Fruit fly (Drosophila melanogaster) whole organism, embryonic: ENCODE measurements around the gene bora.
A peak's percentile ranks its signal among the peaks of the same experiment; 100 is the strongest.

Source experiments
- Aef1 ChIP-seq: fragments of 200-800 bp; sonication (Bioruptor generic); IDR thresholded peaks from 3 replicates; pipeline ENCODE4 v1.3.6; 2022; ENCODE audit warnings: missing biosample characterization, missing genetic modification characterization
- BtbVII ChIP-seq: fragments of 200-800 bp; sonication (Bioruptor generic); optimal IDR thresholded peaks from 3 replicates; lab custom pipeline; 2017; ENCODE audit warnings: missing biosample characterization, mild to moderate bottlenecking, missing genetic modification characterization
- CG10147 ChIP-seq: fragments of 200-800 bp; sonication (Bioruptor generic); optimal IDR thresholded peaks from 2 replicates; lab custom pipeline; 2019; ENCODE audit warnings: missing biosample characterization, mild to moderate bottlenecking, missing genetic modification characterization, moderate library complexity
- CG10366 ChIP-seq: fragments of 200-800 bp; sonication (Bioruptor generic); IDR thresholded peaks from 2 replicates; pipeline ENCODE4 v1.3.6; 2022; ENCODE audit warnings: missing biosample characterization, missing genetic modification characterization
- CG12104 ChIP-seq: fragments of 200-800 bp; sonication (Bioruptor generic); optimal IDR thresholded peaks from 3 replicates; lab custom pipeline; 2016; ENCODE audit warnings: missing biosample characterization, missing genetic modification characterization
- CG12769 ChIP-seq: fragments of 200-800 bp; sonication (Bioruptor generic); optimal IDR thresholded peaks from 2 replicates; lab custom pipeline; 2019; ENCODE audit warnings: missing biosample characterization, mild to moderate bottlenecking, missing genetic modification characterization, moderate library complexity
- CG15696 ChIP-seq: fragments of 200-800 bp; sonication (Bioruptor generic); optimal IDR thresholded peaks from 2 replicates; lab custom pipeline; 2019; ENCODE audit warnings: missing biosample characterization, mild to moderate bottlenecking, missing genetic modification characterization, moderate library complexity
- CG16779 ChIP-seq: fragments of 200-800 bp; sonication (Bioruptor generic); IDR thresholded peaks from 2 replicates; pipeline ENCODE4 v1.3.6; 2022; ENCODE audit warnings: missing biosample characterization, missing genetic modification characterization
- CG2120 ChIP-seq: fragments of 200-800 bp; sonication (Bioruptor generic); optimal IDR thresholded peaks from 3 replicates; lab custom pipeline; 2016; ENCODE audit warnings: missing biosample characterization, missing genetic modification characterization
- CG2199 ChIP-seq: fragments of 200-800 bp; sonication (Bioruptor generic); IDR thresholded peaks from 3 replicates; pipeline ENCODE4 v1.3.6; 2022; ENCODE audit warnings: missing biosample characterization, missing genetic modification characterization
- CG30403 ChIP-seq: fragments of 200-800 bp; sonication (Bioruptor generic); optimal IDR thresholded peaks from 3 replicates; lab custom pipeline; 2016; ENCODE audit warnings: missing biosample characterization, missing genetic modification characterization
- CG34422 ChIP-seq: fragments of 200-800 bp; sonication (Bioruptor generic); IDR thresholded peaks from 3 replicates; pipeline ENCODE4 v1.3.6; 2022; ENCODE audit warnings: missing biosample characterization, missing genetic modification characterization
- CG3847 ChIP-seq: fragments of 200-800 bp; sonication (Bioruptor generic); IDR thresholded peaks from 2 replicates; pipeline ENCODE4 v1.3.6; 2022; ENCODE audit warnings: missing biosample characterization, missing genetic modification characterization
- CG4820 ChIP-seq: fragments of 200-800 bp; sonication (Bioruptor generic); optimal IDR thresholded peaks from 3 replicates; lab custom pipeline; 2016; ENCODE audit warnings: missing biosample characterization, missing genetic modification characterization
- CG5245 ChIP-seq: fragments of 200-800 bp; sonication (Bioruptor generic); optimal IDR thresholded peaks from 3 replicates; lab custom pipeline; 2016; ENCODE audit warnings: missing biosample characterization, missing genetic modification characterization
- CG7928 ChIP-seq: fragments of 200-800 bp; sonication (Bioruptor generic); optimal IDR thresholded peaks from 2 replicates; lab custom pipeline; 2017; ENCODE audit warnings: missing biosample characterization, mild to moderate bottlenecking, missing genetic modification characterization
- CG8089 ChIP-seq: fragments of 200-800 bp; sonication (Bioruptor generic); optimal IDR thresholded peaks from 3 replicates; lab custom pipeline; 2016; ENCODE audit warnings: missing biosample characterization, missing genetic modification characterization
- CG8944 ChIP-seq: fragments of 200-800 bp; sonication (Bioruptor generic); optimal IDR thresholded peaks from 3 replicates; lab custom pipeline; 2016; ENCODE audit warnings: missing biosample characterization, missing genetic modification characterization
- Chrac-16 ChIP-seq: fragments of 200-800 bp; sonication (Bioruptor generic); optimal IDR thresholded peaks from 3 replicates; lab custom pipeline; 2016; ENCODE audit warnings: missing biosample characterization, missing genetic modification characterization
- CkIIα-i1 ChIP-seq: fragments of 200-800 bp; sonication (Bioruptor generic); IDR thresholded peaks from 2 replicates; pipeline ENCODE4 v1.3.6; 2022; ENCODE audit warnings: missing biosample characterization, missing genetic modification characterization
- CoRest ChIP-seq: fragments of 200-800 bp; sonication (Bioruptor generic); optimal IDR thresholded peaks from 3 replicates; lab custom pipeline; 2018; ENCODE audit warnings: missing biosample characterization, mild to moderate bottlenecking, missing genetic modification characterization, moderate library complexity
- Dbx ChIP-seq: fragments of 200-800 bp; sonication (Bioruptor generic); IDR thresholded peaks from 3 replicates; pipeline ENCODE4 v1.3.6; 2022; ENCODE audit warnings: missing biosample characterization, missing genetic modification characterization
- Dek ChIP-seq: fragments of 200-800 bp; sonication (Bioruptor generic); optimal IDR thresholded peaks from 3 replicates; lab custom pipeline; 2019; ENCODE audit warnings: missing biosample characterization, mild to moderate bottlenecking, missing genetic modification characterization, moderate library complexity
- Dfd ChIP-seq, 2 experiments: fragments of >200 bp; optimal IDR thresholded peaks; 2 replicates each; lab custom pipeline; 2017; ENCODE audit warnings: missing biosample characterization in 2 of 2, missing genetic modification characterization in 2 of 2
- Dref ChIP-seq: fragments of 200-800 bp; sonication (Bioruptor generic); IDR thresholded peaks from 2 replicates; pipeline ENCODE4 v1.3.6; 2022; ENCODE audit warnings: missing biosample characterization, missing genetic modification characterization
- Fer3 ChIP-seq: fragments of 200-800 bp; sonication (Bioruptor generic); optimal IDR thresholded peaks from 2 replicates; lab custom pipeline; 2018; ENCODE audit warnings: missing biosample characterization, mild to moderate bottlenecking, missing genetic modification characterization, moderate library complexity
- Gug ChIP-seq: fragments of 200-800 bp; sonication (Bioruptor generic); IDR thresholded peaks from 4 replicates; pipeline ENCODE4 v1.3.6; 2022; ENCODE audit warnings: missing biosample characterization, missing genetic modification characterization
- Hand ChIP-seq: fragments of 200-800 bp; sonication (Bioruptor generic); optimal IDR thresholded peaks from 2 replicates; lab custom pipeline; 2017; ENCODE audit warnings: mild to moderate bottlenecking, missing biosample characterization, missing genetic modification reagents, missing genetic modification characterization
- Lhr ChIP-seq: fragments of 200-800 bp; sonication (Bioruptor generic); optimal IDR thresholded peaks from 3 replicates; lab custom pipeline; 2017; ENCODE audit warnings: mild to moderate bottlenecking, missing biosample characterization, missing genetic modification reagents, missing genetic modification characterization
- Mad ChIP-seq: fragments of 200-800 bp; sonication (Bioruptor generic); optimal IDR thresholded peaks from 2 replicates; lab custom pipeline; 2016; ENCODE audit warnings: missing biosample characterization, missing genetic modification characterization
- NK7.1 ChIP-seq: fragments of 200-800 bp; sonication (Bioruptor generic); optimal IDR thresholded peaks from 3 replicates; lab custom pipeline; 2016; ENCODE audit warnings: missing biosample characterization, missing genetic modification characterization
- Neu2 ChIP-seq: fragments of 200-800 bp; sonication (Bioruptor generic); optimal IDR thresholded peaks from 3 replicates; lab custom pipeline; 2016; ENCODE audit warnings: missing biosample characterization, missing genetic modification characterization, borderline replicate concordance
- al ChIP-seq: fragments of 200-800 bp; sonication (Bioruptor generic); IDR thresholded peaks from 2 replicates; pipeline ENCODE4 v1.3.6; 2022; ENCODE audit warnings: missing biosample characterization, missing genetic modification characterization
- ash1 ChIP-seq: fragments of 200-800 bp; sonication (Bioruptor generic); optimal IDR thresholded peaks from 2 replicates; lab custom pipeline; 2018; ENCODE audit warnings: missing biosample characterization, mild to moderate bottlenecking, missing genetic modification characterization
- bsh ChIP-seq, 2 experiments: fragments of 200-800 bp; sonication (Bioruptor generic); optimal IDR thresholded peaks; 2 replicates each; lab custom pipeline; 2017 to 2018; ENCODE audit warnings: mild to moderate bottlenecking in 2 of 2, missing biosample characterization in 2 of 2, missing genetic modification characterization in 2 of 2, moderate library complexity in 1 of 2
- dmrt99B ChIP-seq: fragments of 200-800 bp; sonication (Bioruptor generic); optimal IDR thresholded peaks from 2 replicates; lab custom pipeline; 2018; ENCODE audit warnings: missing biosample characterization, mild to moderate bottlenecking, missing genetic modification characterization, moderate library complexity
- ind ChIP-seq: fragments of 200-800 bp; sonication (Bioruptor generic); optimal IDR thresholded peaks from 3 replicates; lab custom pipeline; 2016; ENCODE audit warnings: missing biosample characterization, missing genetic modification characterization
- jumu ChIP-seq: fragments of 200-800 bp; sonication (Bioruptor generic); optimal IDR thresholded peaks from 3 replicates; lab custom pipeline; 2016; ENCODE audit warnings: missing biosample characterization, missing genetic modification characterization
- kah ChIP-seq: fragments of 200-800 bp; sonication (Bioruptor generic); optimal IDR thresholded peaks from 2 replicates; lab custom pipeline; 2018; ENCODE audit warnings: missing biosample characterization, mild to moderate bottlenecking, missing genetic modification characterization
- lbe ChIP-seq: fragments of 200-800 bp; sonication (Bioruptor generic); optimal IDR thresholded peaks from 2 replicates; lab custom pipeline; 2016; ENCODE audit warnings: missing biosample characterization, mild to moderate bottlenecking, missing genetic modification characterization
- mam ChIP-seq: fragments of 200-800 bp; sonication (Bioruptor generic); optimal IDR thresholded peaks from 3 replicates; lab custom pipeline; 2016; ENCODE audit warnings: missing biosample characterization, missing genetic modification characterization
- pan ChIP-seq, 4 experiments: fragments of >200 bp in 3 of 4; fragments of 200-800 bp in 1 of 4; sonication (Bioruptor generic) in 1 of 4; optimal IDR thresholded peaks in 3 of 4; IDR thresholded peaks in 1 of 4; 2 replicates each; pipeline versions ENCODE4 v1.3.6 to Lab custom; 2017 to 2022; ENCODE audit warnings: missing biosample characterization in 2 of 4, missing genetic modification characterization in 2 of 4, mixed read lengths in 1 of 4
- pnt ChIP-seq: fragments of 200-800 bp; sonication (Bioruptor generic); optimal IDR thresholded peaks from 3 replicates; lab custom pipeline; 2016; ENCODE audit warnings: missing biosample characterization, missing genetic modification characterization
- pros ChIP-seq: fragments of 200-800 bp; sonication (Bioruptor generic); optimal IDR thresholded peaks from 3 replicates; lab custom pipeline; 2019; ENCODE audit warnings: missing biosample characterization, mild to moderate bottlenecking, missing genetic modification characterization, moderate library complexity
- row ChIP-seq: fragments of 200-800 bp; sonication (Bioruptor generic); IDR thresholded peaks from 3 replicates; pipeline ENCODE4 v1.3.6; 2022; ENCODE audit warnings: missing biosample characterization, missing genetic modification characterization
- sim ChIP-seq: fragments of 200-800 bp; sonication (Bioruptor generic); IDR thresholded peaks from 2 replicates; pipeline ENCODE4 v1.3.6; 2022; ENCODE audit warnings: missing biosample characterization, missing genetic modification characterization
- tup ChIP-seq: fragments of 200-800 bp; sonication (Bioruptor generic); optimal IDR thresholded peaks from 2 replicates; lab custom pipeline; 2016; ENCODE audit warnings: missing biosample characterization, mild to moderate bottlenecking, missing genetic modification characterization, moderate library complexity
- zen2 ChIP-seq: fragments of 200-800 bp; sonication (Bioruptor generic); IDR thresholded peaks from 3 replicates; pipeline ENCODE4 v1.3.6; 2022; ENCODE audit warnings: missing biosample characterization, missing genetic modification characterization; ENCODE audit not compliant: partially characterized antibody

Gene bora

DNA sequence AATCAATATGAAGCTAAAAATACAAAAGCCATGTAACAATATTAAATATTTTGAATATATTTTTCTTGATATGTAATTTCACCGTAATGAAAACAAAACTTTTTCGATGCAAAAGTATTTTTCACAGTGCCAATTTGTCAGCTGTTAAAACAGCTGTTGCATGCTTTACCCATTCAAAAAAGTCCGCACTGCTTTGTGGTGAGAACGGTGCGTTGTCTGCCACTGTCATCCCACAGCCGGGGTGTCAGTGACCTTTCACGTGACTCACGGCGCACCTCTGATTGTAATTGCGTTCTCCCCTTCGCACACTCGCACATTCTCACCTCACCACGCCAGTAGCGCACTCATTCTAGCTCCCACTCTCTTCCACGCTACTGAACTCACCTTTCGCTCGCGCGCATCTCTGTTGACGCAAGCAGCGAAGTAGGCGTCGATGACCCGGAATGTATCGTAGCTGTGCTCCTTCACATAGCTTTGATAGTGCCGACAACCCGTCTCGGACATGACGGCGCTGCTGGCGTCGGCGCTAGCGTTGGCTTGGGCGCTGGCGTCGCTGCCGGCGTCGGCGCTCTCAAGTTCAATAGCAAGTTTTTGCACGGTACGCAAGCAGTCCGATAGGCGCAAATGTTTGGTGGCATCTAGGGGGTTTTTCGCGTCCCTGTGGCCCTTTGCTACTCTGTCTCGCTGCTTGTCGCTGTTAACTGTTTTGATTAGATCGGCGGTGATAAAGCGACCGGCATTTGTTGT is 1.3 kb upstream of the bora start (continued):
- TF ChIP-seq Fer3: peak; percentile 32
- TF ChIP-seq NK7.1: peak; percentile 35
- no peak for TF ChIP-seq CG5245 (GFP tag; lab: Kevin White, UChicago)
- TF ChIP-seq Dref (GFP tag; lab: Robert Waterston, UW): 0 out of 2 replicates have a peak, but pooled peaks have one; percentile 16
- peak; percentile 72 for TF ChIP-seq Dbx (GFP tag; lab: Robert Waterston, UW)
- peak; percentile 45 for TF ChIP-seq Lhr (GFP tag; lab: Kevin White, UChicago)
- peak; percentile 4 for TF ChIP-seq lbe (GFP tag; lab: Kevin White, UChicago)
- peak; percentile 14; the same call in 1 of the 2 replicates for TF ChIP-seq al (GFP tag; lab: Robert Waterston, UW)
- TF ChIP-seq CG34422 (GFP tag; lab: Robert Waterston, UW): no peak
- TF ChIP-seq BtbVII (GFP tag; lab: Kevin White, UChicago): no peak
- no peak for TF ChIP-seq Dek
- TF ChIP-seq zen2: peak; percentile 42; the same call in 1 of the 3 replicates
- TF ChIP-seq CG8089 (GFP tag; lab: Kevin White, UChicago): peak; percentile 0
- no peak for TF ChIP-seq CG15696 (tag; lab: Kevin White, UChicago)
- TF ChIP-seq Gug (GFP tag; lab: Robert Waterston, UW): no peak
- TF ChIP-seq CG2120: peak; percentile 78
- TF ChIP-seq CG30403: peak; percentile 44
- TF ChIP-seq mam (GFP tag; lab: Kevin White, UChicago): peak; percentile 80
- no peak for TF ChIP-seq sim (GFP tag; lab: Robert Waterston, UW)
- peak; percentile 45 for TF ChIP-seq Chrac-16 (GFP tag; lab: Kevin White, UChicago)
- no peak for TF ChIP-seq CG2199 (GFP tag; lab: Robert Waterston, UW)
- TF ChIP-seq tup (GFP tag; lab: Kevin White, UChicago): peak; percentile 16
- peak; percentile 91 for TF ChIP-seq row (GFP tag; lab: Robert Waterston, UW)
- TF ChIP-seq pan (optimal IDR thresholded peaks at IDR 0.05; lab: Kevin White, UChicago): peak in 1 of 2 experiments; percentile 47
- peak in 1 of 2 experiments; percentile 46 for TF ChIP-seq pan (GFP tag; optimal IDR thresholded peaks at IDR 0.05 in 1 of 2, IDR thresholded peaks at IDR 0.05 in 1 of 2)
- TF ChIP-seq CG8944 (GFP tag; lab: Kevin White, UChicago): peak; percentile 48
- no peak for TF ChIP-seq kah (GFP tag; lab: Kevin White, UChicago)
- TF ChIP-seq pnt: peak; percentile 21
- peak in 1 of 2 experiments; percentile 61 for TF ChIP-seq bsh (GFP tag; optimal IDR thresholded peaks at IDR 0.05; lab: Kevin White, UChicago)
- no peak for TF ChIP-seq Dfd (GFP tag; optimal IDR thresholded peaks at IDR 0.05; lab: Kevin White, UChicago)
- TF ChIP-seq CG10366 (GFP tag; lab: Robert Waterston, UW): peak; percentile 48
- peak; percentile 39 for TF ChIP-seq CoRest (tag; lab: Kevin White, UChicago)
- TF ChIP-seq CG12104 (GFP tag; lab: Kevin White, UChicago): no peak
- peak; percentile 39 for TF ChIP-seq CG4820 (GFP tag; lab: Kevin White, UChicago)
- TF ChIP-seq Neu2 (GFP tag; lab: Kevin White, UChicago): no peak
- peak; percentile 26 for TF ChIP-seq dmrt99B (tag; lab: Kevin White, UChicago)
- TF ChIP-seq CG3847 (GFP tag; lab: Robert Waterston, UW): peak; percentile 49; the same call in 1 of the 2 replicates
- TF ChIP-seq Hand (GFP tag; lab: Kevin White, UChicago): no peak
- TF ChIP-seq CG7928 (GFP tag; lab: Kevin White, UChicago): no peak
- TF ChIP-seq CG16779: 0 out of 2 replicates have a peak, but pooled peaks have one; percentile 38
- TF ChIP-seq ind (GFP tag; lab: Kevin White, UChicago): peak; percentile 24
- TF ChIP-seq ash1 (GFP tag; lab: Kevin White, UChicago): no peak
- peak; percentile 30 for TF ChIP-seq Mad (GFP tag; lab: Kevin White, UChicago)
- no peak for TF ChIP-seq CkIIα-i1 (GFP tag; lab: Robert Waterston, UW)
- TF ChIP-seq CG10147 (GFP tag; lab: Kevin White, UChicago): no peak
- TF ChIP-seq CG12769 (tag; lab: Kevin White, UChicago): peak; percentile 77
- 0 out of 3 replicates have a peak, but pooled peaks have one; percentile 12 for TF ChIP-seq Aef1 (GFP tag; lab: Robert Waterston, UW)
- TF ChIP-seq pros (GFP tag; lab: Kevin White, UChicago): peak; percentile 82
- peak; percentile 25 for TF ChIP-seq jumu
